Worm (Caenorhabditis elegans) whole organism, late embryonic: ENCODE data around the gene T03F6.6.

Experiments
- C38D4.7 ChIP-seq: fragments of 200-800 bp; sonication (Bioruptor generic); optimal IDR thresholded peaks from 2 replicates; lab custom pipeline; 2018; ENCODE audit warnings: mild to moderate bottlenecking, missing genetic modification characterization, moderate library complexity, missing compliant biosample characterization
- F13H6.1 ChIP-seq: sonication (generic microtip); optimal IDR thresholded peaks from 2 replicates; lab custom pipeline; 2016; ENCODE audit warnings: missing genetic modification characterization, missing compliant biosample characterization
- K02D7.2 ChIP-seq: sonication (generic microtip); optimal IDR thresholded peaks from 2 replicates; lab custom pipeline; 2017; ENCODE audit warnings: mild to moderate bottlenecking, missing genetic modification characterization, missing compliant biosample characterization
- ahr-1 ChIP-seq: sonication (generic microtip); optimal IDR thresholded peaks from 2 replicates; lab custom pipeline; 2016; ENCODE audit warnings: missing genetic modification characterization, missing compliant biosample characterization
- ama-1 ChIP-seq: fragments of 150-350 bp; optimal IDR thresholded peaks from 2 replicates; lab custom pipeline; 2014
- ceh-14 ChIP-seq: sonication (generic microtip); optimal IDR thresholded peaks from 2 replicates; lab custom pipeline; 2016; ENCODE audit warnings: missing genotype, missing genetic modification characterization, missing compliant biosample characterization
- ceh-19 ChIP-seq: fragments of 200-800 bp; sonication (Bioruptor generic); optimal IDR thresholded peaks from 2 replicates; lab custom pipeline; 2018; ENCODE audit warnings: mild to moderate bottlenecking, missing genetic modification characterization, missing compliant biosample characterization
- ceh-22 ChIP-seq: sonication (generic microtip); optimal IDR thresholded peaks from 2 replicates; lab custom pipeline; 2017; ENCODE audit warnings: missing biosample characterization, missing genetic modification characterization
- ceh-31 ChIP-seq: sonication (generic microtip); optimal IDR thresholded peaks from 2 replicates; lab custom pipeline; 2016; ENCODE audit warnings: missing genetic modification characterization, missing compliant biosample characterization
- ceh-34 ChIP-seq: sonication (generic microtip); optimal IDR thresholded peaks from 2 replicates; lab custom pipeline; 2016; ENCODE audit warnings: mild to moderate bottlenecking, missing genetic modification characterization, missing compliant biosample characterization
- ceh-48 ChIP-seq: sonication (generic microtip); optimal IDR thresholded peaks from 2 replicates; lab custom pipeline; 2016; ENCODE audit warnings: missing genetic modification characterization, inconsistent platforms, missing compliant biosample characterization
- ceh-6 ChIP-seq: fragments of 200-800 bp; sonication (Bioruptor generic); optimal IDR thresholded peaks from 2 replicates; lab custom pipeline; 2018; ENCODE audit warnings: mild to moderate bottlenecking, missing genetic modification characterization, missing compliant biosample characterization
- dve-1 ChIP-seq: sonication (generic microtip); optimal IDR thresholded peaks from 2 replicates; lab custom pipeline; 2017; ENCODE audit warnings: antibody characterized with exemption, mild to moderate bottlenecking, missing genetic modification characterization, missing compliant biosample characterization
- elt-2 ChIP-seq: sonication (generic microtip); optimal IDR thresholded peaks from 2 replicates; lab custom pipeline; 2016; ENCODE audit warnings: missing genetic modification reagents, missing genetic modification characterization, missing compliant biosample characterization
- elt-4 ChIP-seq: sonication (generic microtip); optimal IDR thresholded peaks from 2 replicates; lab custom pipeline; 2016; ENCODE audit warnings: missing genetic modification characterization, missing compliant biosample characterization
- ets-4 ChIP-seq: sonication (generic microtip); optimal IDR thresholded peaks from 2 replicates; lab custom pipeline; 2016; ENCODE audit warnings: missing genetic modification characterization, missing compliant biosample characterization
- eyg-1 ChIP-seq: sonication (generic microtip); optimal IDR thresholded peaks from 2 replicates; lab custom pipeline; 2016; ENCODE audit warnings: missing genotype, missing genetic modification characterization, missing compliant biosample characterization
- fax-1 ChIP-seq: sonication (generic microtip); optimal IDR thresholded peaks from 2 replicates; lab custom pipeline; 2016; ENCODE audit warnings: missing genotype, missing genetic modification characterization, missing compliant biosample characterization
- fkh-10 ChIP-seq: fragments of 150-350 bp; optimal IDR thresholded peaks from 2 replicates; lab custom pipeline; 2014; ENCODE audit warnings: missing biosample characterization, missing genetic modification reagents, missing genetic modification characterization
- hlh-15 ChIP-seq: sonication (generic microtip); optimal IDR thresholded peaks from 2 replicates; lab custom pipeline; 2016; ENCODE audit warnings: missing genetic modification characterization, missing compliant biosample characterization
- hlh-6 ChIP-seq: sonication (generic microtip); optimal IDR thresholded peaks from 2 replicates; lab custom pipeline; 2016; ENCODE audit warnings: missing genotype, missing genetic modification characterization, missing compliant biosample characterization
- hlh-8 ChIP-seq: sonication (generic microtip); optimal IDR thresholded peaks from 2 replicates; lab custom pipeline; 2016; ENCODE audit warnings: missing genotype, missing genetic modification characterization, missing compliant biosample characterization
- lim-6 ChIP-seq: sonication (generic microtip); optimal IDR thresholded peaks from 2 replicates; lab custom pipeline; 2016; ENCODE audit warnings: missing genetic modification characterization, missing compliant biosample characterization
- madf-2 ChIP-seq: sonication (generic microtip); optimal IDR thresholded peaks from 2 replicates; lab custom pipeline; 2017; ENCODE audit warnings: missing genetic modification characterization, missing compliant biosample characterization
- nhr-232 ChIP-seq: sonication (generic microtip); optimal IDR thresholded peaks from 2 replicates; lab custom pipeline; 2016; ENCODE audit warnings: missing genetic modification characterization, missing compliant biosample characterization
- pat-9 ChIP-seq: fragments of 200-800 bp; sonication (Bioruptor generic); optimal IDR thresholded peaks from 2 replicates; lab custom pipeline; 2018; ENCODE audit warnings: mild to moderate bottlenecking, missing genetic modification characterization, moderate library complexity, missing compliant biosample characterization
- pha-4 ChIP-seq: fragments of 150-350 bp; optimal IDR thresholded peaks from 2 replicates; lab custom pipeline; 2018; ENCODE audit warnings: missing biosample characterization, missing genetic modification reagents, missing genetic modification characterization
- pqm-1 ChIP-seq: sonication (generic microtip); optimal IDR thresholded peaks from 2 replicates; lab custom pipeline; 2016; ENCODE audit warnings: missing genetic modification characterization, missing compliant biosample characterization
- ref-2 ChIP-seq: sonication (generic microtip); optimal IDR thresholded peaks from 2 replicates; lab custom pipeline; 2016; ENCODE audit warnings: missing genetic modification characterization, missing compliant biosample characterization
- sox-2 ChIP-seq: fragments of 200-800 bp; sonication (Bioruptor generic); IDR thresholded peaks from 2 replicates; pipeline ENCODE4 v1.3.6; 2022; ENCODE audit warnings: missing genetic modification reagents, missing genetic modification characterization, missing compliant biosample characterization
- sox-4 ChIP-seq: sonication (generic microtip); optimal IDR thresholded peaks from 2 replicates; lab custom pipeline; 2017; ENCODE audit warnings: mild to moderate bottlenecking, missing genetic modification characterization, inconsistent platforms, missing compliant biosample characterization
- tbx-2 ChIP-seq: sonication (generic microtip); optimal IDR thresholded peaks from 2 replicates; lab custom pipeline; 2016; ENCODE audit warnings: missing genetic modification characterization, missing compliant biosample characterization
- tbx-7 ChIP-seq: sonication (generic microtip); optimal IDR thresholded peaks from 2 replicates; lab custom pipeline; 2016; ENCODE audit warnings: missing genotype, missing genetic modification characterization, missing compliant biosample characterization
- ttx-3 ChIP-seq: sonication (generic microtip); optimal IDR thresholded peaks from 2 replicates; lab custom pipeline; 2016; ENCODE audit warnings: missing genetic modification reagents, missing genetic modification characterization, missing compliant biosample characterization
- unc-42 ChIP-seq: sonication (generic microtip); optimal IDR thresholded peaks from 2 replicates; lab custom pipeline; 2016; ENCODE audit warnings: missing genotype, missing genetic modification characterization, missing compliant biosample characterization
- ztf-16 ChIP-seq: sonication (generic microtip); optimal IDR thresholded peaks from 2 replicates; lab custom pipeline; 2017; ENCODE audit warnings: missing genetic modification characterization, missing compliant biosample characterization

T03F6.6 gene

DNA sequence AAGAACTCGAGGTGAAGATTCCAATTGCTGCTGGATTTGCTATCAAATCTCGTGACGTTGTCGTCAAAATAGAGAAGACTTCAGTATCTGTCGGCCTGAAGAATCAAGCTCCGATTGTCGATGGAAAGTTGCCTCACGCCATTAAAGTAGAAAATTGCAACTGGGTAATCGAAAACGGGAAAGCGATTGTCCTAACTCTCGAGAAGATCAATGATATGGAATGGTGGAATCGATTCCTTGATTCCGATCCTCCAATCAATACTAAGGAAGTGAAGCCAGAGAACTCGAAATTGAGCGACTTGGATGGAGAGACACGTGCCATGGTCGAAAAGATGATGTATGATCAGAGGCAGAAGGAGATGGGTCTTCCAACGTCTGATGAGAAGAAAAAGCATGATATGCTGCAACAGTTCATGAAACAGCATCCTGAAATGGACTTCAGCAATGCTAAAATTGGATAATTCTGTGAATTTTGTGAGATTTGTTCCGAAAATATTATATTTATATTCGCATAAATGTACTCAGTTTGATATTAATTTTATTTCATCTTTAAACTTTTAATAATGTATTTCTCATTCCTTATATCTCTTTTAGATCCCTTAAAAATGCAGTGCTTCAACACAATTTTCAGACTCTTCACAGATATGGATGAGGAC is 37.9 kb downstream of the T03F6.6 start, which contains the start of gene dro-1:
Gene dro-1, plus strand, starts transcription at position 606 of the 656 bp plus-strand sequence.
- no peak for TF ChIP-seq eyg-1
- no peak for TF ChIP-seq tbx-2
- no peak for TF ChIP-seq ahr-1
- no peak for TF ChIP-seq pat-9
- TF ChIP-seq pqm-1 (tag; lab: Kevin White, UChicago): no peak
- no peak for TF ChIP-seq ceh-48 (tag; lab: Kevin White, UChicago)
- no peak for TF ChIP-seq hlh-15 (tag; lab: Kevin White, UChicago)
- TF ChIP-seq ama-1 (lab: Kevin White, UChicago): no peak
- no peak for TF ChIP-seq tbx-7 (tag; lab: Kevin White, UChicago)
- TF ChIP-seq ceh-31 (tag; lab: Kevin White, UChicago): no peak
- no peak for TF ChIP-seq ets-4
- no peak for TF ChIP-seq unc-42 (tag; lab: Kevin White, UChicago)
- no peak for TF ChIP-seq ztf-16
- TF ChIP-seq, all 69 proteins: peak for 0

DNA sequence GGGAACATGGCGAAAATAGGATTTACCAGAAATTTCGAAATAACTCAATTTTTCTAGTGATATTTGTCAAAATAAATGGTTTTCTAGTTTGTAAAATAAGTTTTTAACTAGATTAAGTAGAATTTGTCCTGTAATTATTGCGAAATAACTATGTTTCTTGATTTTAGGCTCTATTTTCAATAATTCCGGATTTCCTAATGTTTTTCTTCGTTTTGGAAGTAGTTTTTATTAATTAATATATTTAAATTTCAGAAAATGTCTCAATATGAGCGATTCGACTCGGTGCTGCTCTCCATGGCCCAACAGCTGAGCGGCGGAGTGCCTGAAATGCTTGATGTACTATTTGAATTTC is 38.8 kb downstream of the T03F6.6 start, which contains the start of gene nud-1:
Gene nud-1, plus strand, starts transcription at position 253 of the 352 bp plus-strand sequence.
- no peak for TF ChIP-seq sox-4 (tag; lab: Kevin White, UChicago)
- no peak for TF ChIP-seq ahr-1
- no peak for TF ChIP-seq pqm-1 (tag; lab: Kevin White, UChicago)
- no peak for TF ChIP-seq ceh-48 (tag; lab: Kevin White, UChicago)
- TF ChIP-seq ceh-22 (tag; lab: Kevin White, UChicago): no peak
- TF ChIP-seq fax-1: no peak
- TF ChIP-seq ceh-34 (tag; lab: Kevin White, UChicago): no peak
- no peak for TF ChIP-seq tbx-2
- no peak for TF ChIP-seq nhr-232
- no peak for TF ChIP-seq hlh-8 (tag; lab: Kevin White, UChicago)
- TF ChIP-seq sox-2 (GFP tag; lab: Robert Waterston, UW): no peak
- TF ChIP-seq elt-2 (tag; lab: Kevin White, UChicago): no peak
- no peak for TF ChIP-seq elt-4 (tag; lab: Kevin White, UChicago)
- no peak for TF ChIP-seq ref-2 (tag; lab: Kevin White, UChicago)

DNA sequence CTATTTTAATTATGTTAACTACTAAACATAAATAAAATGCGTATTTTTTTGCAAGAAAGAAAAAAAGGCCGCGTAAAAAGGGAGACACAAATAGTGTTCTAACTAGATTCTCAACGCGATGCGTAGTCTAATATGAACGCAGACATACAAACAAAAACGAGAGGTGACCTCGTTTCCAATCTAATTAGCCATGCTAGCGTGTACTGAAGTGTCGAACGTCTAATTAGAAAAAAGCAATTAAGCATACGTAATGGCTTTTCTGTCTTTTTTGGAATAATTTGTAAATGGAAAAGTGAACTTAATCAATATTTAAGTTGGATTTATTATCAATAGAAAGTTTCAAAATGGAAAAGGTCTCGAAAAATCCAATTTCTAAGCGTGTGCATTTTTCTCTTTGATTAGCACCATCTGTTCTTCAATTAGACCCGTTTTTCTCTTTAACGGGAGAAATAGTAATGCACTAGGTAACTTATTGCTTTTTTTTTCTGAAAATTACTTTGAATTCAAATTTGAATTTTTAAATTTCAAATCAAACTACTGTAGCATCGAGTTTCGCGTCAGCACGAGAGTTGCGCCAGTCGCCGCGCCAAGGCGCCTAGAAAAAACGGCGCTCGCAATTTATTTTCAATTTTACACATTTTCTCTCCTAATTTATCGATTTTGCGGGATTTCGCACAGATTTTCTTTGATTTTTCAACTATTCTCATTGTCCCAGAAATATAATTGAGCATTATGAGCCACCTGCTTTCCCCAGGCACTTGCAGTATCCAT is 39.4 kb downstream of the T03F6.6 start:
- TF ChIP-seq ceh-31 (tag; lab: Kevin White, UChicago) (peak; percentile 24), ceh-19 (no peak), ama-1 (lab: Kevin White, UChicago) (no peak), unc-42 (tag; lab: Kevin White, UChicago) (peak; percentile 95), ceh-14 (tag; lab: Kevin White, UChicago) (peak; percentile 25), ets-4 (no peak), pha-4 (tag; lab: Kevin White, UChicago) (no peak)

DNA sequence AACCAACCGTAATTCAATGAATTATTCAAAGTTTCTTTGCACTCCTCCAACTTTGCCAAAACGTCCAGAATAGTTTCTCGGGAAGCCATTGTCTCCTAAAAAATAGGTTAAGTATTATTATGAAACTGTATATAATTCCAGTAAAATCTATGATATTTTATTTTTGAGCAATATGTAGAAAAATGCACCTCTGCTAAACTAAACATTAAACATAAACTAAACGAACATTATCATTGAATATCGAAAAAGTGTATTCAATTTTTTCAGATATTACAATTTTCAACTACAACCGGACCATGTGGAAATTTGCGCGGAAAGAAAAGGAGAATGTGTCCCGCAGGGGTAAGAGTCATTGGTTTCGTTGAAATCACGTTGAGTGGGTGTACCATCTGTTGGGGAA is 40.4 kb downstream of the T03F6.6 start, which contains the start of gene F53A2.3:
Gene F53A2.3, minus strand, starts transcription at position 101 of the 400 bp plus-strand sequence.
- TF ChIP-seq hlh-6 (tag; lab: Kevin White, UChicago): no peak
- TF ChIP-seq ama-1 (lab: Kevin White, UChicago): no peak
- no peak for TF ChIP-seq F13H6.1 (tag; lab: Kevin White, UChicago)
- no peak for TF ChIP-seq ceh-6 (GFP tag; lab: Kevin White, UChicago)
- no peak for TF ChIP-seq madf-2 (tag; lab: Kevin White, UChicago)
- TF ChIP-seq C38D4.7 (GFP tag; lab: Kevin White, UChicago): no peak
- no peak for TF ChIP-seq hlh-8 (tag; lab: Kevin White, UChicago)
- no peak for TF ChIP-seq ttx-3
- TF ChIP-seq fkh-10 (GFP tag; lab: Kevin White, UChicago): no peak
- TF ChIP-seq ceh-22 (tag; lab: Kevin White, UChicago): no peak
- no peak for TF ChIP-seq dve-1 (tag; lab: Kevin White, UChicago)
- no peak for TF ChIP-seq lim-6 (tag; lab: Kevin White, UChicago)
- no peak for TF ChIP-seq ceh-14 (tag; lab: Kevin White, UChicago)
- no peak for TF ChIP-seq sox-4 (tag; lab: Kevin White, UChicago)
- TF ChIP-seq elt-4 (tag; lab: Kevin White, UChicago): no peak
- no peak for TF ChIP-seq pha-4 (tag; lab: Kevin White, UChicago)
- TF ChIP-seq K02D7.2 (tag; lab: Kevin White, UChicago): no peak
